Fruit fly (Drosophila melanogaster) whole organism, embryonic: ENCODE measurements around the gene Gr61a.
A peak's percentile ranks its signal among the peaks of the same experiment; 100 is the strongest.

Source experiments
- Bgb ChIP-seq: fragments of 200-800 bp; sonication (Bioruptor generic); IDR thresholded peaks from 2 replicates; pipeline ENCODE4 v1.3.6; 2022; ENCODE audit warnings: missing biosample characterization, missing genetic modification characterization; ENCODE audit not compliant: partially characterized antibody
- CG10267 ChIP-seq: fragments of 200-800 bp; sonication (Bioruptor generic); optimal IDR thresholded peaks from 2 replicates; lab custom pipeline; 2018; ENCODE audit warnings: missing biosample characterization, mild to moderate bottlenecking, missing genetic modification characterization, moderate library complexity
- CG10543 ChIP-seq: fragments of 200-800 bp; sonication (Bioruptor generic); optimal IDR thresholded peaks from 3 replicates; lab custom pipeline; 2017; ENCODE audit warnings: missing biosample characterization, mild to moderate bottlenecking, missing genetic modification characterization, moderate library complexity
- CG13287 ChIP-seq: fragments of 200-800 bp; sonication (Bioruptor generic); IDR thresholded peaks from 2 replicates; pipeline ENCODE4 v1.3.6; 2022; ENCODE audit warnings: missing biosample characterization, missing genetic modification characterization; ENCODE audit not compliant: partially characterized antibody
- CG1603 ChIP-seq: fragments of 200-800 bp; sonication (Bioruptor generic); optimal IDR thresholded peaks from 2 replicates; lab custom pipeline; 2019; ENCODE audit warnings: missing biosample characterization, mild to moderate bottlenecking, missing genetic modification characterization, moderate library complexity
- CG16813 ChIP-seq: fragments of 200-800 bp; sonication (Bioruptor generic); IDR thresholded peaks from 3 replicates; pipeline ENCODE4 v1.3.6; 2022; ENCODE audit warnings: missing biosample characterization, missing genetic modification characterization; ENCODE audit not compliant: partially characterized antibody
- CG17186 ChIP-seq: fragments of 200-800 bp; sonication (Bioruptor generic); optimal IDR thresholded peaks from 3 replicates; lab custom pipeline; 2017; ENCODE audit warnings: missing biosample characterization, missing genetic modification reagents, missing genetic modification characterization
- CG17359 ChIP-seq: fragments of 200-800 bp; sonication (Bioruptor generic); optimal IDR thresholded peaks from 3 replicates; lab custom pipeline; 2018; ENCODE audit warnings: missing biosample characterization, mild to moderate bottlenecking, missing genetic modification characterization, moderate library complexity
- CG18476 ChIP-seq: fragments of 200-800 bp; sonication (Bioruptor generic); optimal IDR thresholded peaks from 2 replicates; lab custom pipeline; 2016; ENCODE audit warnings: missing biosample characterization, mild to moderate bottlenecking, missing genetic modification characterization
- CG2712 ChIP-seq: fragments of 200-800 bp; optimal IDR thresholded peaks from 3 replicates; lab custom pipeline; 2019; ENCODE audit warnings: missing biosample characterization, mild to moderate bottlenecking, missing genetic modification characterization, moderate library complexity
- CG3995 ChIP-seq: fragments of 200-800 bp; sonication (Bioruptor generic); optimal IDR thresholded peaks from 3 replicates; lab custom pipeline; 2016; ENCODE audit warnings: missing biosample characterization, missing genetic modification characterization
- CG4617 ChIP-seq: fragments of 200-800 bp; sonication (Bioruptor generic); optimal IDR thresholded peaks from 3 replicates; lab custom pipeline; 2016; ENCODE audit warnings: missing biosample characterization, missing genetic modification characterization, borderline replicate concordance
- CG6272 ChIP-seq: fragments of 200-800 bp; sonication (Bioruptor generic); IDR thresholded peaks from 2 replicates; pipeline ENCODE4 v1.3.6; 2022; ENCODE audit warnings: missing biosample characterization, missing genetic modification characterization
- CG6791 ChIP-seq: fragments of 200-800 bp; sonication (Bioruptor generic); IDR thresholded peaks from 3 replicates; pipeline ENCODE4 v1.3.6; 2022; ENCODE audit warnings: missing biosample characterization, missing genetic modification characterization; ENCODE audit not compliant: partially characterized antibody
- CG7928 ChIP-seq: fragments of 200-800 bp; sonication (Bioruptor generic); optimal IDR thresholded peaks from 2 replicates; lab custom pipeline; 2017; ENCODE audit warnings: missing biosample characterization, mild to moderate bottlenecking, missing genetic modification characterization
- CG7963 ChIP-seq: fragments of 200-800 bp; sonication (Bioruptor generic); IDR thresholded peaks from 3 replicates; pipeline ENCODE4 v1.3.6; 2022; ENCODE audit warnings: missing biosample characterization, missing genetic modification characterization; ENCODE audit not compliant: partially characterized antibody
- CG8281 ChIP-seq: fragments of 200-800 bp; sonication (Bioruptor generic); optimal IDR thresholded peaks from 2 replicates; lab custom pipeline; 2018; ENCODE audit warnings: missing biosample characterization, mild to moderate bottlenecking, missing genetic modification characterization, moderate library complexity
- CG8290 ChIP-seq, 3 experiments: fragments of 200-800 bp; sonication (Bioruptor generic); optimal IDR thresholded peaks; 2 replicates each; lab custom pipeline; 2016 to 2019; ENCODE audit warnings: missing biosample characterization in 3 of 3, missing genetic modification characterization in 3 of 3, mild to moderate bottlenecking in 2 of 3, moderate library complexity in 1 of 3
- CTCF ChIP-seq: fragments of 200-800 bp; sonication (Bioruptor generic); optimal IDR thresholded peaks from 2 replicates; lab custom pipeline; 2017; ENCODE audit warnings: missing biosample characterization, mild to moderate bottlenecking, missing genetic modification characterization, moderate library complexity
- D ChIP-seq, 2 experiments: fragments of 200-800 bp in 1 of 2; fragments of >200 bp in 1 of 2; sonication (Bioruptor generic) in 1 of 2; optimal IDR thresholded peaks; 2 replicates in 1 of 2; 3 replicates in 1 of 2; lab custom pipeline; 2017; ENCODE audit warnings: mild to moderate bottlenecking in 1 of 2, missing biosample characterization in 1 of 2, missing genetic modification characterization in 1 of 2, missing genetic modification reagents in 1 of 2
- Doc3 ChIP-seq: fragments of 200-800 bp; sonication (Bioruptor generic); IDR thresholded peaks from 3 replicates; pipeline ENCODE4 v1.3.6; 2022; ENCODE audit warnings: missing biosample characterization, missing genetic modification characterization; ENCODE audit not compliant: partially characterized antibody
- Dp ChIP-seq: fragments of 200-800 bp; sonication (Bioruptor generic); optimal IDR thresholded peaks from 2 replicates; lab custom pipeline; 2018; ENCODE audit warnings: missing biosample characterization, mild to moderate bottlenecking, missing genetic modification characterization, moderate library complexity
- Dref ChIP-seq: fragments of 200-800 bp; sonication (Bioruptor generic); IDR thresholded peaks from 2 replicates; pipeline ENCODE4 v1.3.6; 2022; ENCODE audit warnings: missing biosample characterization, missing genetic modification characterization
- E2f2 ChIP-seq: fragments of 200-800 bp; sonication (Bioruptor generic); IDR thresholded peaks from 2 replicates; pipeline ENCODE4 v1.3.6; 2022; ENCODE audit warnings: missing biosample characterization, missing genetic modification characterization
- Ets97D ChIP-seq: fragments of 200-800 bp; sonication (Bioruptor generic); optimal IDR thresholded peaks from 3 replicates; lab custom pipeline; 2016; ENCODE audit warnings: missing biosample characterization, missing genetic modification characterization
- HmgD ChIP-seq: fragments of 200-800 bp; sonication (Bioruptor generic); optimal IDR thresholded peaks from 3 replicates; lab custom pipeline; 2016; ENCODE audit warnings: missing biosample characterization, missing genetic modification characterization
- Hr78 ChIP-seq, 2 experiments: fragments of 200-800 bp in 1 of 2; fragments of >200 bp in 1 of 2; sonication (Bioruptor generic) in 1 of 2; optimal IDR thresholded peaks; 2 replicates each; lab custom pipeline; 2017 to 2019; ENCODE audit warnings: missing biosample characterization in 2 of 2, missing genetic modification characterization in 2 of 2, mild to moderate bottlenecking in 1 of 2, moderate library complexity in 1 of 2
- Lhr ChIP-seq: fragments of 200-800 bp; sonication (Bioruptor generic); optimal IDR thresholded peaks from 3 replicates; lab custom pipeline; 2017; ENCODE audit warnings: mild to moderate bottlenecking, missing biosample characterization, missing genetic modification reagents, missing genetic modification characterization
- NFAT ChIP-seq: fragments of 200-800 bp; sonication (Bioruptor generic); IDR thresholded peaks from 2 replicates; pipeline ENCODE4 v1.3.6; 2022; ENCODE audit warnings: missing biosample characterization, missing genetic modification characterization
- Ptx1 ChIP-seq: fragments of 200-800 bp; sonication (Bioruptor generic); IDR thresholded peaks from 2 replicates; pipeline ENCODE4 v1.3.6; 2022; ENCODE audit warnings: missing biosample characterization, missing genetic modification characterization
- Rfx ChIP-seq: fragments of 200-800 bp; sonication (Bioruptor generic); IDR thresholded peaks from 2 replicates; pipeline ENCODE4 v1.3.6; 2022; ENCODE audit warnings: missing biosample characterization, missing genetic modification characterization
- Sry-δ ChIP-seq: fragments of 200-800 bp; sonication (Bioruptor generic); optimal IDR thresholded peaks from 2 replicates; lab custom pipeline; 2016; ENCODE audit warnings: missing biosample characterization, missing genetic modification characterization
- Ssrp ChIP-seq: fragments of 200-800 bp; sonication (Bioruptor generic); optimal IDR thresholded peaks from 2 replicates; lab custom pipeline; 2018; ENCODE audit warnings: missing biosample characterization, mild to moderate bottlenecking, missing genetic modification characterization, moderate library complexity
- amos ChIP-seq: fragments of 200-800 bp; sonication (Bioruptor generic); IDR thresholded peaks from 2 replicates; pipeline ENCODE4 v1.3.6; 2022; ENCODE audit warnings: missing biosample characterization, missing genetic modification characterization; ENCODE audit not compliant: partially characterized antibody
- ato ChIP-seq: fragments of 200-800 bp; sonication (Bioruptor generic); IDR thresholded peaks from 2 replicates; pipeline ENCODE4 v1.3.6; 2022; ENCODE audit warnings: missing biosample characterization, missing genetic modification characterization; ENCODE audit not compliant: partially characterized antibody
- bbx ChIP-seq: fragments of 200-800 bp; sonication (Bioruptor generic); IDR thresholded peaks from 2 replicates; pipeline ENCODE4 v1.3.6; 2022; ENCODE audit warnings: missing biosample characterization, missing genetic modification characterization; ENCODE audit not compliant: partially characterized antibody
- ci ChIP-seq: fragments of 200-800 bp; sonication (Bioruptor generic); IDR thresholded peaks from 3 replicates; pipeline ENCODE4 v1.3.6; 2022; ENCODE audit warnings: missing biosample characterization, missing genetic modification characterization
- dm ChIP-seq: fragments of 200-800 bp; sonication (Bioruptor generic); optimal IDR thresholded peaks from 3 replicates; lab custom pipeline; 2016; ENCODE audit warnings: missing biosample characterization, missing genetic modification characterization
- hb ChIP-seq: fragments of 200-800 bp; sonication (Bioruptor generic); IDR thresholded peaks from 3 replicates; pipeline ENCODE4 v1.3.6; 2022; ENCODE audit warnings: missing biosample characterization, missing genetic modification characterization; ENCODE audit not compliant: partially characterized antibody
- mld ChIP-seq: fragments of 200-800 bp; sonication (Bioruptor generic); IDR thresholded peaks from 3 replicates; pipeline ENCODE4 v1.3.6; 2022; ENCODE audit warnings: missing biosample characterization, missing genetic modification characterization; ENCODE audit not compliant: partially characterized antibody
- nmo ChIP-seq: fragments of 200-800 bp; sonication (Bioruptor generic); optimal IDR thresholded peaks from 2 replicates; lab custom pipeline; 2018; ENCODE audit warnings: missing biosample characterization, mild to moderate bottlenecking, missing genetic modification characterization, moderate library complexity
- pzg ChIP-seq: fragments of 200-800 bp; sonication (Bioruptor generic); optimal IDR thresholded peaks from 3 replicates; lab custom pipeline; 2018; ENCODE audit warnings: missing biosample characterization, mild to moderate bottlenecking, missing genetic modification characterization, moderate library complexity
- sim ChIP-seq: fragments of 200-800 bp; sonication (Bioruptor generic); IDR thresholded peaks from 2 replicates; pipeline ENCODE4 v1.3.6; 2022; ENCODE audit warnings: missing biosample characterization, missing genetic modification characterization
- sqz ChIP-seq: fragments of 200-800 bp; sonication (Bioruptor generic); optimal IDR thresholded peaks from 3 replicates; lab custom pipeline; 2018; ENCODE audit warnings: missing biosample characterization, mild to moderate bottlenecking, missing genetic modification characterization
- tna ChIP-seq: fragments of 200-800 bp; sonication (Bioruptor generic); IDR thresholded peaks from 2 replicates; pipeline ENCODE4 v1.3.6; 2022; ENCODE audit warnings: missing biosample characterization, missing genetic modification characterization; ENCODE audit not compliant: partially characterized antibody
- trem ChIP-seq: fragments of 200-800 bp; optimal IDR thresholded peaks from 3 replicates; lab custom pipeline; 2019; ENCODE audit warnings: missing biosample characterization, mild to moderate bottlenecking, missing genetic modification characterization, moderate library complexity
- zen2 ChIP-seq: fragments of 200-800 bp; sonication (Bioruptor generic); IDR thresholded peaks from 3 replicates; pipeline ENCODE4 v1.3.6; 2022; ENCODE audit warnings: missing biosample characterization, missing genetic modification characterization; ENCODE audit not compliant: partially characterized antibody

The Gr61a gene

DNA sequence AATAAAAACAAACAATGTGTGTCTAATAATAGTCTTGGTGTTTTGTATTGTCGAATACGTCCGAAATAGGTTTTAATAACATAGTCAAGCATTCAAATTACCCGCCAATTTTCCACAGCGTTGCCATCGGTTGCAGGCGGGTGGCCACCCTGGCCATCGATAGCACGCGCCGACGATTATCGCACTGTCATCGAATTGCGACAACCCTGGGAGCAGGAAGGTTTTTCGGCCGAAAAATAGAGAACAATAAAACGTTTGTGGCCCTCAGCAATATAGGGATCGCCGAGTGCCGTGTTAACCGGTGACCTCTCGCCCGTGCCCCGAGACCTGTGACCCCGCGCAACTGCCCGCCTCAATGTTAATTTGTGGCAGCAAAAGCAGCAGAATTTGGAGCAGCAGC is 30.5 kb downstream of the Gr61a start, which contains the start of gene Usp10 (continued):
- TF ChIP-seq hb (GFP tag; lab: Robert Waterston, UW) (peak; percentile 73; the same call in 1 of the 3 replicates), CG6791 (GFP tag; lab: Robert Waterston, UW) (peak; percentile 87), amos (GFP tag; lab: Robert Waterston, UW) (peak; percentile 88), CG4617 (GFP tag; lab: Kevin White, UChicago) (peak; percentile 88), Ets97D (GFP tag; lab: Kevin White, UChicago) (peak; percentile 61), CG1603 (tag; lab: Kevin White, UChicago) (peak; percentile 78), mld (peak; percentile 58; the same call in 1 of the 3 replicates), Sry-δ (GFP tag; lab: Kevin White, UChicago) (peak; percentile 81), CG3995 (peak; percentile 57), sqz (GFP tag; lab: Kevin White, UChicago) (no peak), bbx (peak; percentile 80), CG8281 (no peak), CG7963 (GFP tag; lab: Robert Waterston, UW) (peak; percentile 73), CTCF (GFP tag; lab: Kevin White, UChicago) (peak; percentile 30), Doc3 (GFP tag; lab: Robert Waterston, UW) (peak; percentile 59; the same call in 2 of the 3 replicates), Rfx (GFP tag; lab: Robert Waterston, UW) (peak; percentile 31; the same call in 1 of the 2 replicates), sim (GFP tag; lab: Robert Waterston, UW) (no peak), zen2 (GFP tag; lab: Robert Waterston, UW) (peak; percentile 68), HmgD (GFP tag; lab: Kevin White, UChicago) (peak; percentile 25), Dp (GFP tag; lab: Kevin White, UChicago) (peak; percentile 98), Ssrp (tag; lab: Kevin White, UChicago) (no peak), NFAT (0 out of 2 replicates have a peak, but pooled peaks have one; percentile 19), Ptx1 (no peak), CG18476 (GFP tag; lab: Kevin White, UChicago) (no peak), CG7928 (GFP tag; lab: Kevin White, UChicago) (peak; percentile 4), CG10543 (GFP tag; lab: Kevin White, UChicago) (no peak), D (optimal IDR thresholded peaks at IDR 0.05; lab: Kevin White, UChicago) (peak; percentile 79), D (GFP tag; optimal IDR thresholded peaks at IDR 0.05; lab: Kevin White, UChicago) (no peak), nmo (GFP tag; lab: Kevin White, UChicago) (peak; percentile 24), CG13287 (GFP tag; lab: Robert Waterston, UW) (peak; percentile 79), tna (GFP tag; lab: Robert Waterston, UW) (peak; percentile 70), trem (tag; lab: Kevin White, UChicago) (peak; percentile 59), Dref (GFP tag; lab: Robert Waterston, UW) (peak; percentile 96), CG16813 (GFP tag; lab: Robert Waterston, UW) (peak; percentile 81), dm (GFP tag; lab: Kevin White, UChicago) (peak; percentile 22), CG6272 (GFP tag; lab: Robert Waterston, UW) (0 out of 2 replicates have a peak, but pooled peaks have one; percentile 21), pzg (GFP tag; lab: Kevin White, UChicago) (peak; percentile 93), ci (GFP tag; lab: Robert Waterston, UW) (peak; percentile 54; the same call in 1 of the 3 replicates), Lhr (GFP tag; lab: Kevin White, UChicago) (peak; percentile 48), E2f2 (GFP tag; lab: Robert Waterston, UW) (peak; percentile 99), Bgb (GFP tag; lab: Robert Waterston, UW) (peak; percentile 82), ato (GFP tag; lab: Robert Waterston, UW) (peak; percentile 82), CG17359 (tag; lab: Kevin White, UChicago) (no peak), CG10267 (tag; lab: Kevin White, UChicago) (peak; percentile 28), CG8290 (GFP tag; optimal IDR thresholded peaks at IDR 0.05; lab: Kevin White, UChicago) (no peak), CG8290 (tag; optimal IDR thresholded peaks at IDR 0.05; lab: Kevin White, UChicago) (peak in 1 of 2 experiments; percentile 47), Hr78 (GFP tag; optimal IDR thresholded peaks at IDR 0.05; lab: Kevin White, UChicago) (peak in 1 of 2 experiments; percentile 40), CG17186 (peak; percentile 76), CG2712 (tag; lab: Kevin White, UChicago) (peak; percentile 2)
